Fruit fly (Drosophila melanogaster) whole organism, embryonic: Measurements from ENCODE around the gene mRF1.

Experiments used
- BEAF-32 ChIP-seq: fragments of 200-800 bp; sonication (Bioruptor generic); optimal IDR thresholded peaks from 3 replicates; lab custom pipeline; 2017; ENCODE audit warnings: missing biosample characterization, missing genetic modification characterization, mild to moderate bottlenecking, moderate library complexity, missing genetic modification reagents
- CG2712 ChIP-seq: fragments of 200-800 bp; optimal IDR thresholded peaks from 3 replicates; lab custom pipeline; 2019; ENCODE audit warnings: missing biosample characterization, mild to moderate bottlenecking, missing genetic modification characterization, moderate library complexity
- CG3995 ChIP-seq: fragments of 200-800 bp; sonication (Bioruptor generic); optimal IDR thresholded peaks from 3 replicates; lab custom pipeline; 2016; ENCODE audit warnings: missing biosample characterization, missing genetic modification characterization
- CG7963 ChIP-seq: fragments of 200-800 bp; sonication (Bioruptor generic); IDR thresholded peaks from 3 replicates; pipeline ENCODE4 v1.3.6; 2022; ENCODE audit warnings: missing biosample characterization, missing genetic modification characterization; ENCODE audit not compliant: partially characterized antibody
- Dad ChIP-seq: fragments of 200-800 bp; sonication (Bioruptor generic); optimal IDR thresholded peaks from 3 replicates; lab custom pipeline; 2016; ENCODE audit warnings: missing biosample characterization, missing genetic modification characterization
- Deaf1 ChIP-seq: fragments of 200-800 bp; optimal IDR thresholded peaks from 3 replicates; lab custom pipeline; 2019; ENCODE audit warnings: missing biosample characterization, mild to moderate bottlenecking, missing genetic modification characterization, moderate library complexity
- Max ChIP-seq: fragments of 200-800 bp; sonication (Bioruptor generic); optimal IDR thresholded peaks from 2 replicates; lab custom pipeline; 2016; ENCODE audit warnings: missing biosample characterization, mild to moderate bottlenecking, missing genetic modification characterization
- Scr ChIP-seq: fragments of 200-800 bp; sonication (Bioruptor generic); IDR thresholded peaks from 2 replicates; pipeline ENCODE4 v1.3.6; 2022; ENCODE audit warnings: missing biosample characterization, missing genetic modification characterization; ENCODE audit not compliant: partially characterized antibody
- kah ChIP-seq: fragments of 200-800 bp; sonication (Bioruptor generic); optimal IDR thresholded peaks from 2 replicates; lab custom pipeline; 2018; ENCODE audit warnings: missing biosample characterization, mild to moderate bottlenecking, missing genetic modification characterization
- klu ChIP-seq: fragments of 200-800 bp; sonication (Bioruptor generic); IDR thresholded peaks from 2 replicates; pipeline ENCODE4 v1.3.6; 2022; ENCODE audit warnings: missing biosample characterization, missing genetic modification characterization
- oc ChIP-seq: fragments of 200-800 bp; sonication (Bioruptor generic); optimal IDR thresholded peaks from 2 replicates; lab custom pipeline; 2018; ENCODE audit warnings: missing biosample characterization, mild to moderate bottlenecking, missing genetic modification characterization, moderate library complexity
- org-1 ChIP-seq: fragments of 200-800 bp; sonication (Bioruptor generic); optimal IDR thresholded peaks from 2 replicates; lab custom pipeline; 2017; ENCODE audit warnings: missing biosample characterization, missing genetic modification characterization
- sens-2 ChIP-seq: fragments of 200-800 bp; sonication (Bioruptor generic); IDR thresholded peaks from 2 replicates; pipeline ENCODE4 v1.3.6; 2022; ENCODE audit warnings: missing biosample characterization, missing genetic modification characterization
- seq ChIP-seq: fragments of 200-800 bp; sonication (Bioruptor generic); IDR thresholded peaks from 2 replicates; pipeline ENCODE4 v1.3.6; 2022; ENCODE audit warnings: missing biosample characterization, missing genetic modification characterization

DNA sequence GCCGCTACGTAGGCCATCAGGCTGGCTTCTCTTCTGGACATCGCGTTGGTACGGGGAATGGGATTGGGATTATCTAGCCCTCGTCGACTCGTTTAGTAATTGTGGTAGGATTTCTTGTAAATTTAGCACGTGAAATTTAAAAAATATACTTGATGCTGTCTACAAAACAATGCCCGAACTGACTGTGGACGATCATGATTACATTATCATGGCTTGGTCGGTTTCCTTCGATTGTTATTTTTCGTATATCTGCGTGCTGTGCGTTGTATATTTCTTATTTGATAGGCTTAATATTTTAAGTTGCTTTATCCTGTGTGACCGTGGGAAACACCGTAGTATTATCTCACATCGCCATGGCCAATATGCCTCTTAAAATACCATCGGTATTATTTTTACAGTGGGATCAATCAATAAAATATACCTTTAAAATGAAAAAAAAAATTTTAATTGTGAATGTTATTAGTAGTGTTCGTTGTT lies 16.8 kb upstream of the mRF1 start, which contains the start of gene CG16972:
- TF ChIP-seq BEAF-32 (GFP tag; lab: Kevin White, UChicago) (no peak), CG2712 (no peak), CG7963 (GFP tag; lab: Robert Waterston, UW) (no peak), Dad (GFP tag; lab: Kevin White, UChicago) (no peak), Max (GFP tag; lab: Kevin White, UChicago) (no peak), Deaf1 (tag; lab: Kevin White, UChicago) (no peak), org-1 (no peak), sens-2 (GFP tag; lab: Robert Waterston, UW) (no peak), klu (GFP tag; lab: Robert Waterston, UW) (no peak), seq (GFP tag; lab: Robert Waterston, UW) (no peak), Scr (GFP tag; lab: Robert Waterston, UW) (no peak), kah (GFP tag; lab: Kevin White, UChicago) (no peak), CG3995 (GFP tag; lab: Kevin White, UChicago) (no peak), oc (tag; lab: Kevin White, UChicago) (no peak)
